Worm (Caenorhabditis elegans): ENCODE results near the gene srx-78.
A peak's percentile ranks its signal among the peaks of the same experiment; 100 is the strongest.

The srx-78 gene

ce11 chrV:15083659-15084058 is 11.2 kb upstream of the srx-78 start (continued):
- peak; percentile 68 for TF ChIP-seq ama-1 (optimal IDR thresholded peaks at IDR 0.05)
- TF ChIP-seq ama-1 (GFP tag; optimal IDR thresholded peaks at IDR 0.05), result peak in 1 of 2 experiments; percentile 80
- peak; percentile 57 for TF ChIP-seq chd-7 (tag; optimal IDR thresholded peaks at IDR 0.05)
- peak; percentile 71 for TF ChIP-seq repo-1 (tag; optimal IDR thresholded peaks at IDR 0.05)
- peak; percentile 51; the same call in 1 of the 2 replicates for TF ChIP-seq mcd-1 (GFP tag; IDR thresholded peaks at IDR 0.05)
- TF ChIP-seq madf-6 (GFP tag; IDR thresholded peaks at IDR 0.05), result peak; percentile 64
- TF ChIP-seq ZK185.1 (tag; optimal IDR thresholded peaks at IDR 0.05; ENCODE audit: poor library complexity, severe bottlenecking), result peak; percentile 30
- TF ChIP-seq cebp-1 (GFP tag; IDR thresholded peaks at IDR 0.05), result no peak
- peak; percentile 65 for TF ChIP-seq cebp-1 (tag; optimal IDR thresholded peaks at IDR 0.05)
- TF ChIP-seq egl-18 (GFP tag; IDR thresholded peaks at IDR 0.05), result no peak
- peak; percentile 53 for TF ChIP-seq tbp1 (GFP tag; optimal IDR thresholded peaks at IDR 0.05)
- peak; percentile 55 for TF ChIP-seq tlf-1 (GFP tag; optimal IDR thresholded peaks at IDR 0.05)
- TF ChIP-seq athp-1 (tag; optimal IDR thresholded peaks at IDR 0.05), result peak; percentile 82
- TF ChIP-seq D2030.7 (GFP tag; IDR thresholded peaks at IDR 0.05), result peak; percentile 45
- peak; percentile 82 for TF ChIP-seq B0336.3 (GFP tag; IDR thresholded peaks at IDR 0.05)

- TF ChIP-seq snpc-3.4 (tag; optimal IDR thresholded peaks at IDR 0.05), result peak; percentile 51
- TF ChIP-seq lin-35 (GFP tag; optimal IDR thresholded peaks at IDR 0.05), result no peak
- TF ChIP-seq fkh-3 (tag; optimal IDR thresholded peaks at IDR 0.05), result no peak
- peak; percentile 24 for TF ChIP-seq T07F8.4 (tag; optimal IDR thresholded peaks at IDR 0.05)
- TF ChIP-seq hsf-1 (GFP tag; IDR thresholded peaks at IDR 0.05), result peak; percentile 97
- TF ChIP-seq ztf-25 (GFP tag; IDR thresholded peaks at IDR 0.05), result peak; percentile 71; the same call in 1 of the 2 replicates
- TF ChIP-seq rcor-1 (GFP tag; IDR thresholded peaks at IDR 0.05), result peak; percentile 84
- TF ChIP-seq let-607 (tag; optimal IDR thresholded peaks at IDR 0.05), result peak in 1 of 2 experiments; percentile 77
- no peak for TF ChIP-seq tbx-9 (tag; optimal IDR thresholded peaks at IDR 0.05; ENCODE audit: borderline replicate concordance)
- no peak for TF ChIP-seq B0336.3 (GFP tag; IDR thresholded peaks at IDR 0.05)
- TF ChIP-seq Y79H2A.3 (GFP tag; conservative IDR thresholded peaks at IDR 0.05), result peak; percentile 77
- TF ChIP-seq ceh-79 (tag; optimal IDR thresholded peaks at IDR 0.05), result peak; percentile 13
- TF ChIP-seq ekl-4 (GFP tag; IDR thresholded peaks at IDR 0.05), result peak; percentile 88
- no peak for TF ChIP-seq egl-18 (GFP tag; IDR thresholded peaks at IDR 0.05)
- TF ChIP-seq somi-1 (GFP tag; optimal IDR thresholded peaks at IDR 0.05), result no peak
- TF ChIP-seq ztf-3 (GFP tag; optimal IDR thresholded peaks at IDR 0.05), result no peak
- TF ChIP-seq gei-17 (GFP tag; optimal IDR thresholded peaks at IDR 0.05), result no peak
- no peak for TF ChIP-seq F52B5.7 (tag; optimal IDR thresholded peaks at IDR 0.05)
- TF ChIP-seq ZK185.1 (tag; optimal IDR thresholded peaks at IDR 0.05; ENCODE audit: poor library complexity, severe bottlenecking), result peak; percentile 97
- TF ChIP-seq mes-4 (tag; optimal IDR thresholded peaks at IDR 0.05), result no peak
- TF ChIP-seq ztf-22 (GFP tag; optimal IDR thresholded peaks at IDR 0.05), result peak; percentile 49
- TF ChIP-seq lsy-27 (tag; optimal IDR thresholded peaks at IDR 0.05; ENCODE audit: borderline replicate concordance, insufficient read depth), result no peak
- TF ChIP-seq ceh-91 (GFP tag; IDR thresholded peaks at IDR 0.05), result peak; percentile 90
- no peak for TF ChIP-seq lin-40 (tag; optimal IDR thresholded peaks at IDR 0.05)
- no peak for TF ChIP-seq lag-1 (GFP tag; IDR thresholded peaks at IDR 0.05)
- peak; percentile 74 for TF ChIP-seq snpc-1.1 (tag; optimal IDR thresholded peaks at IDR 0.05; ENCODE audit: insufficient read depth)
- peak; percentile 49 for TF ChIP-seq nhr-80 (tag; optimal IDR thresholded peaks at IDR 0.05)
- TF ChIP-seq ztf-28 (GFP tag; IDR thresholded peaks at IDR 0.05), result peak; percentile 93
- peak; percentile 68 for TF ChIP-seq lsl-1 (GFP tag; optimal IDR thresholded peaks at IDR 0.05)
- no peak for TF ChIP-seq pha-4 (tag; optimal IDR thresholded peaks at IDR 0.05)
- no peak for TF ChIP-seq cebp-2 (GFP tag; IDR thresholded peaks at IDR 0.05)
- peak; percentile 90 for TF ChIP-seq let-526 (GFP tag; IDR thresholded peaks at IDR 0.05)
- TF ChIP-seq unc-62 (GFP tag; optimal IDR thresholded peaks at IDR 0.05), result no peak
- peak; percentile 76; the same call in 1 of the 2 replicates for TF ChIP-seq Y53G8AR.9 (GFP tag; conservative IDR thresholded peaks at IDR 0.05)
- peak; percentile 80 for TF ChIP-seq egl-44 (GFP tag; IDR thresholded peaks at IDR 0.05)
Observed at ce11 chrV:15085335-15085800, 9.5 kb upstream of the srx-78 start, which contains the start of the genes ahsa-1 and C01G10.7. TSS of gene ahsa-1 (minus strand) at chrV:15085385. TSS of gene C01G10.7 (plus strand) at chrV:15085747.
